Worm (Caenorhabditis elegans): ENCODE data around the gene sru-2.

DNA sequence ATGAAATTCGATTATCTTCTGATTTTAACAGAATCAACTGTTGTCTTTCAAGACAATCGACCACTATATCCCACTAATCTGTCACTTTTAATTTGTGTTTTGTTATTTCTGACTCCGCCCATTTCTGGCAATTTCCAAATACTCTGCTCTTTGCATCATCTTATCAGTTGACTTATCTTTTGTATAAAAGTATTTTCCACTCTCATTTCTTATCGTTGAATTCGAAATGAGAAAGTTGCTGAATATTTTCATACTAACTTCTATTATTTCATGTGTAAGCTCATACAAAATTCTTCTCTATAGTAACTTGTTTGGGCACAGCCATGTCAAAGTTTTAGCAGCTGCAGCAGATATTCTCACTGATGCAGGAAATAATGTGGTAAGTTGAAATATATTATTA, 14.0 kb downstream of the sru-2 start, which contains the start of gene ugt-21:
- no peak for TF ChIP-seq zfh-2 (GFP tag; conservative IDR thresholded peaks at IDR 0.05)
- no peak for TF ChIP-seq attf-3 (GFP tag; conservative IDR thresholded peaks at IDR 0.05)
- no peak for TF ChIP-seq lsy-27 (tag; optimal IDR thresholded peaks at IDR 0.05; ENCODE audit: borderline replicate concordance, insufficient read depth)
- TF ChIP-seq lin-54 (GFP tag; optimal IDR thresholded peaks at IDR 0.05), result no peak
- TF ChIP-seq lir-1 (GFP tag; conservative IDR thresholded peaks at IDR 0.05), result no peak
- TF ChIP-seq madf-3 (GFP tag; IDR thresholded peaks at IDR 0.05), result no peak
- TF ChIP-seq snpc-4 (GFP tag; optimal IDR thresholded peaks at IDR 0.05), result no peak
- no peak for TF ChIP-seq snpc-4 (tag; optimal IDR thresholded peaks at IDR 0.05)

Measured in whole organism, young adult.